Fruit fly (Drosophila melanogaster) S2 (cell line): Measurements from ENCODE around the gene CG15528.

Experiments used
- CG8478 ChIP-seq: fragments of >200 bp; optimal IDR thresholded peaks from 2 replicates; lab custom pipeline; 2018
- CTCF ChIP-seq, 2 experiments: fragments of >200 bp; optimal IDR thresholded peaks; 2 replicates each; lab custom pipeline; 2018

DNA sequence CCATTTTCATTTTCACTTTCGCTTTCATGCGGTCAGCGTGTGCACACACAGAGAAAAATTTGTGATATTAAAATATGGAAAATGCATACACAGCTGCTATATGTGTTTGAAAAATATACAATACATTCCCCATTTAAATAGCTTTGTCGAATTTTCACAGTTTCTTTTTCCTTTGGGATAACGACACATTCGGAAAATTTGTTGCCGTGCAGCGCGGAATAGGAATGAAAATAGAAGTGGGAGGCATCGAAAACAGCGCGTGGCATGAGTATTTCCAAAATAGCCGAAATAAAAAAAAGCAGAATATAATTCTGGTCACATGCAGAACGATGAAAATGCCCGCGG, 40.8 kb upstream of the CG15528 start:
- TF ChIP-seq CG8478 (lab: Kevin White, UChicago) (no peak), CTCF (optimal IDR thresholded peaks at IDR 0.05; lab: Kevin White, UChicago) (no peak)
